Fruit fly (Drosophila melanogaster) whole organism, embryonic: ENCODE results near the gene CG7332.

ENCODE experiments used
- Adf1 ChIP-seq: fragments of 200-800 bp; sonication (Bioruptor generic); IDR thresholded peaks from 2 replicates; pipeline ENCODE4 v1.3.6; 2022; ENCODE audit warnings: missing biosample characterization, missing genetic modification characterization
- Bgb ChIP-seq: fragments of 200-800 bp; sonication (Bioruptor generic); IDR thresholded peaks from 2 replicates; pipeline ENCODE4 v1.3.6; 2022; ENCODE audit warnings: missing biosample characterization, missing genetic modification characterization; ENCODE audit not compliant: partially characterized antibody
- CG10321 ChIP-seq: fragments of 200-800 bp; sonication (Bioruptor generic); IDR thresholded peaks from 2 replicates; pipeline ENCODE4 v1.3.6; 2022; ENCODE audit warnings: missing biosample characterization, missing genetic modification characterization
- CG10979 ChIP-seq: fragments of 200-800 bp; sonication (Bioruptor generic); optimal IDR thresholded peaks from 2 replicates; lab custom pipeline; 2018; ENCODE audit warnings: missing biosample characterization, mild to moderate bottlenecking, missing genetic modification characterization, moderate library complexity
- CG11456 ChIP-seq: fragments of 200-800 bp; sonication (Bioruptor generic); IDR thresholded peaks from 3 replicates; pipeline ENCODE4 v1.3.6; 2022; ENCODE audit warnings: missing biosample characterization, missing genetic modification characterization
- CG13894 ChIP-seq: fragments of 200-800 bp; sonication (Bioruptor generic); optimal IDR thresholded peaks from 3 replicates; lab custom pipeline; 2018; ENCODE audit warnings: missing biosample characterization, mild to moderate bottlenecking, missing genetic modification characterization, moderate library complexity
- CG15479 ChIP-seq: fragments of 200-800 bp; sonication (Bioruptor generic); optimal IDR thresholded peaks from 3 replicates; lab custom pipeline; 2019; ENCODE audit warnings: missing biosample characterization, mild to moderate bottlenecking, missing genetic modification characterization, moderate library complexity
- CG16863 ChIP-seq: fragments of 200-800 bp; sonication (Bioruptor generic); optimal IDR thresholded peaks from 3 replicates; lab custom pipeline; 2016; ENCODE audit warnings: missing biosample characterization, missing genetic modification characterization
- CG18476 ChIP-seq: fragments of 200-800 bp; sonication (Bioruptor generic); optimal IDR thresholded peaks from 2 replicates; lab custom pipeline; 2016; ENCODE audit warnings: missing biosample characterization, mild to moderate bottlenecking, missing genetic modification characterization
- CG2120 ChIP-seq: fragments of 200-800 bp; sonication (Bioruptor generic); optimal IDR thresholded peaks from 3 replicates; lab custom pipeline; 2016; ENCODE audit warnings: missing biosample characterization, missing genetic modification characterization
- CG2875 ChIP-seq: fragments of 200-800 bp; sonication (Bioruptor generic); optimal IDR thresholded peaks from 2 replicates; lab custom pipeline; 2017; ENCODE audit warnings: missing biosample characterization, mild to moderate bottlenecking, missing genetic modification characterization, missing genetic modification reagents
- CG3065 ChIP-seq: fragments of 200-800 bp; sonication (Bioruptor generic); optimal IDR thresholded peaks from 2 replicates; lab custom pipeline; 2016; ENCODE audit warnings: missing biosample characterization, missing genetic modification characterization
- CG3163 ChIP-seq: fragments of 200-800 bp; sonication (Bioruptor generic); optimal IDR thresholded peaks from 3 replicates; lab custom pipeline; 2016; ENCODE audit warnings: missing biosample characterization, missing genetic modification characterization
- CG4360 ChIP-seq: fragments of 200-800 bp; sonication (Bioruptor generic); IDR thresholded peaks from 2 replicates; pipeline ENCODE4 v1.3.6; 2022; ENCODE audit warnings: missing biosample characterization, missing genetic modification characterization
- CG5180 ChIP-seq: fragments of 200-800 bp; sonication (Bioruptor generic); optimal IDR thresholded peaks from 3 replicates; lab custom pipeline; 2017; ENCODE audit warnings: missing biosample characterization, missing genetic modification characterization, mild to moderate bottlenecking, moderate library complexity, missing genetic modification reagents
- CG5245 ChIP-seq: fragments of 200-800 bp; sonication (Bioruptor generic); optimal IDR thresholded peaks from 3 replicates; lab custom pipeline; 2016; ENCODE audit warnings: missing biosample characterization, missing genetic modification characterization
- CG7372 ChIP-seq: fragments of 200-800 bp; sonication (Bioruptor generic); IDR thresholded peaks from 2 replicates; pipeline ENCODE4 v1.3.6; 2022; ENCODE audit warnings: missing biosample characterization, missing genetic modification characterization
- CG8765 ChIP-seq: fragments of 200-800 bp; sonication (Bioruptor generic); IDR thresholded peaks from 2 replicates; pipeline ENCODE4 v1.3.6; 2022; ENCODE audit warnings: missing biosample characterization, missing genetic modification characterization
- CkIIα-i1 ChIP-seq: fragments of 200-800 bp; sonication (Bioruptor generic); IDR thresholded peaks from 2 replicates; pipeline ENCODE4 v1.3.6; 2022; ENCODE audit warnings: missing biosample characterization, missing genetic modification characterization
- D ChIP-seq, 2 experiments: fragments of 200-800 bp in 1 of 2; fragments of >200 bp in 1 of 2; sonication (Bioruptor generic) in 1 of 2; optimal IDR thresholded peaks; 2 replicates in 1 of 2; 3 replicates in 1 of 2; lab custom pipeline; 2017; ENCODE audit warnings: mild to moderate bottlenecking in 1 of 2, missing biosample characterization in 1 of 2, missing genetic modification characterization in 1 of 2, missing genetic modification reagents in 1 of 2
- Dad ChIP-seq: fragments of 200-800 bp; sonication (Bioruptor generic); optimal IDR thresholded peaks from 3 replicates; lab custom pipeline; 2016; ENCODE audit warnings: missing biosample characterization, missing genetic modification characterization
- Ets97D ChIP-seq: fragments of 200-800 bp; sonication (Bioruptor generic); optimal IDR thresholded peaks from 3 replicates; lab custom pipeline; 2016; ENCODE audit warnings: missing biosample characterization, missing genetic modification characterization
- MESR4 ChIP-seq: fragments of 200-800 bp; sonication (Bioruptor generic); optimal IDR thresholded peaks from 2 replicates; lab custom pipeline; 2018; ENCODE audit warnings: missing biosample characterization, mild to moderate bottlenecking, missing genetic modification characterization, moderate library complexity
- Opbp ChIP-seq: fragments of 200-800 bp; sonication (Bioruptor generic); IDR thresholded peaks from 3 replicates; pipeline ENCODE4 v1.3.6; 2022; ENCODE audit warnings: missing biosample characterization, missing genetic modification characterization; ENCODE audit not compliant: partially characterized antibody
- PHDP ChIP-seq: fragments of 200-800 bp; sonication (Bioruptor generic); optimal IDR thresholded peaks from 3 replicates; lab custom pipeline; 2018; ENCODE audit warnings: missing biosample characterization, mild to moderate bottlenecking, missing genetic modification characterization, moderate library complexity
- Trl ChIP-seq, 3 experiments: fragments of >200 bp in 2 of 3; fragments of 200-800 bp in 1 of 3; sonication (Bioruptor generic) in 1 of 3; optimal IDR thresholded peaks; 2 replicates in 1 of 3; 3 replicates in 2 of 3; lab custom pipeline; 2016 to 2017; ENCODE audit warnings: missing biosample characterization in 1 of 3, missing genetic modification characterization in 1 of 3
- az2 ChIP-seq: fragments of 200-800 bp; sonication (Bioruptor generic); optimal IDR thresholded peaks from 3 replicates; lab custom pipeline; 2016; ENCODE audit warnings: missing biosample characterization, missing genetic modification characterization
- danr ChIP-seq: fragments of 200-800 bp; sonication (Bioruptor generic); IDR thresholded peaks from 2 replicates; pipeline ENCODE4 v1.3.6; 2022; ENCODE audit warnings: missing biosample characterization, missing genetic modification characterization
- dpn ChIP-seq, 2 experiments: fragments of 200-800 bp; sonication (Bioruptor generic); optimal IDR thresholded peaks; 3 replicates each; lab custom pipeline; 2016; ENCODE audit warnings: missing biosample characterization in 2 of 2, missing genetic modification characterization in 2 of 2
- ewg ChIP-seq: fragments of 200-800 bp; sonication (Bioruptor generic); optimal IDR thresholded peaks from 3 replicates; lab custom pipeline; 2017; ENCODE audit warnings: mild to moderate bottlenecking, missing biosample characterization, missing genetic modification reagents, missing genetic modification characterization
- gcm2 ChIP-seq: fragments of 200-800 bp; sonication (Bioruptor generic); optimal IDR thresholded peaks from 2 replicates; lab custom pipeline; 2016; ENCODE audit warnings: missing biosample characterization, missing genetic modification characterization
- grn ChIP-seq: fragments of 200-800 bp; sonication (Bioruptor generic); optimal IDR thresholded peaks from 3 replicates; lab custom pipeline; 2017; ENCODE audit warnings: missing biosample characterization, missing genetic modification characterization
- insv ChIP-seq, 2 experiments: fragments of 200-800 bp; sonication (Bioruptor generic); optimal IDR thresholded peaks; 3 replicates each; lab custom pipeline; 2016 to 2018; ENCODE audit warnings: missing biosample characterization in 2 of 2, missing genetic modification characterization in 2 of 2
- jumu ChIP-seq: fragments of 200-800 bp; sonication (Bioruptor generic); optimal IDR thresholded peaks from 3 replicates; lab custom pipeline; 2016; ENCODE audit warnings: missing biosample characterization, missing genetic modification characterization
- lilli ChIP-seq: fragments of 200-800 bp; sonication (Bioruptor generic); optimal IDR thresholded peaks from 3 replicates; lab custom pipeline; 2016; ENCODE audit warnings: missing biosample characterization, missing genetic modification characterization
- nom ChIP-seq: fragments of 200-800 bp; sonication (Bioruptor generic); optimal IDR thresholded peaks from 2 replicates; lab custom pipeline; 2017; ENCODE audit warnings: missing biosample characterization, missing genetic modification characterization, mild to moderate bottlenecking, moderate library complexity, missing genetic modification reagents
- onecut ChIP-seq: fragments of 200-800 bp; sonication (Bioruptor generic); IDR thresholded peaks from 2 replicates; pipeline ENCODE4 v1.3.6; 2022; ENCODE audit warnings: missing biosample characterization, missing genetic modification characterization
- phol ChIP-seq: fragments of 200-800 bp; sonication (Bioruptor generic); optimal IDR thresholded peaks from 3 replicates; lab custom pipeline; 2018; ENCODE audit warnings: missing biosample characterization, mild to moderate bottlenecking, missing genetic modification characterization, moderate library complexity
- pros ChIP-seq: fragments of 200-800 bp; sonication (Bioruptor generic); optimal IDR thresholded peaks from 3 replicates; lab custom pipeline; 2019; ENCODE audit warnings: missing biosample characterization, mild to moderate bottlenecking, missing genetic modification characterization, moderate library complexity
- sens ChIP-seq: fragments of 200-800 bp; sonication (Bioruptor generic); peaks from one replicate; lab custom pipeline; 2016; ENCODE audit warnings: missing biosample characterization, missing genetic modification characterization
- sens-2 ChIP-seq: fragments of 200-800 bp; sonication (Bioruptor generic); IDR thresholded peaks from 2 replicates; pipeline ENCODE4 v1.3.6; 2022; ENCODE audit warnings: missing biosample characterization, missing genetic modification characterization
- slp2 ChIP-seq: fragments of 200-800 bp; sonication (Bioruptor generic); optimal IDR thresholded peaks from 2 replicates; lab custom pipeline; 2016; ENCODE audit warnings: missing biosample characterization, missing genetic modification characterization
- sqz ChIP-seq: fragments of 200-800 bp; sonication (Bioruptor generic); optimal IDR thresholded peaks from 3 replicates; lab custom pipeline; 2018; ENCODE audit warnings: missing biosample characterization, mild to moderate bottlenecking, missing genetic modification characterization
- sug ChIP-seq: fragments of 200-800 bp; optimal IDR thresholded peaks from 2 replicates; lab custom pipeline; 2019; ENCODE audit warnings: missing biosample characterization, mild to moderate bottlenecking, missing genetic modification characterization, moderate library complexity
- tap ChIP-seq: fragments of 200-800 bp; optimal IDR thresholded peaks from 3 replicates; lab custom pipeline; 2019; ENCODE audit warnings: missing biosample characterization, mild to moderate bottlenecking, missing genetic modification characterization, moderate library complexity

CG7332 gene

dm6 chrX:18864483-18865358 lies 19.6 kb upstream of the CG7332 start (continued):
- TF ChIP-seq CG4360 (peak; percentile 97), jumu (no peak), CG7372 (GFP tag; lab: Robert Waterston, UW) (no peak), sug (peak; percentile 32), CkIIα-i1 (GFP tag; lab: Robert Waterston, UW) (no peak), lilli (GFP tag; lab: Kevin White, UChicago) (no peak), Trl (optimal IDR thresholded peaks at IDR 0.05; lab: Kevin White, UChicago) (peak; percentile 79 to 86), Trl (GFP tag; optimal IDR thresholded peaks at IDR 0.05; lab: Kevin White, UChicago) (no peak), Ets97D (GFP tag; lab: Kevin White, UChicago) (no peak), MESR4 (GFP tag; lab: Kevin White, UChicago) (no peak), Adf1 (peak; percentile 89), CG3163 (GFP tag; lab: Kevin White, UChicago) (peak; percentile 44), CG10979 (tag; lab: Kevin White, UChicago) (no peak), CG8765 (no peak), Opbp (GFP tag; lab: Robert Waterston, UW) (no peak), CG10321 (0 out of 2 replicates have a peak, but pooled peaks have one; percentile 15)

- TF ChIP-seq CG15479 (peak; percentile 26), CG11456 (no peak), CG3065 (no peak), CG13894 (tag; lab: Kevin White, UChicago) (no peak), phol (tag; lab: Kevin White, UChicago) (no peak), CG16863 (GFP tag; lab: Kevin White, UChicago) (no peak), CG2120 (GFP tag; lab: Kevin White, UChicago) (no peak), ewg (GFP tag; lab: Kevin White, UChicago) (peak; percentile 6), danr (GFP tag; lab: Robert Waterston, UW) (no peak), sug (no peak), D (optimal IDR thresholded peaks at IDR 0.05; lab: Kevin White, UChicago) (peak; percentile 40), D (GFP tag; optimal IDR thresholded peaks at IDR 0.05; lab: Kevin White, UChicago) (no peak), CG2875 (GFP tag; lab: Kevin White, UChicago) (no peak), tap (tag; lab: Kevin White, UChicago) (no peak), PHDP (tag; lab: Kevin White, UChicago) (no peak), sqz (GFP tag; lab: Kevin White, UChicago) (no peak), dpn (GFP tag; optimal IDR thresholded peaks at IDR 0.05; lab: Kevin White, UChicago) (no peak), Bgb (GFP tag; lab: Robert Waterston, UW) (no peak), sens (GFP tag; lab: Kevin White, UChicago) (peak; percentile 3), Dad (GFP tag; lab: Kevin White, UChicago) (no peak), CG5180 (GFP tag; lab: Kevin White, UChicago) (no peak), pros (GFP tag; lab: Kevin White, UChicago) (peak; percentile 2), nom (GFP tag; lab: Kevin White, UChicago) (peak; percentile 81), slp2 (GFP tag; lab: Kevin White, UChicago) (no peak), sens-2 (GFP tag; lab: Robert Waterston, UW) (no peak), onecut (GFP tag; lab: Robert Waterston, UW) (no peak), grn (GFP tag; lab: Kevin White, UChicago) (peak; percentile 26), CG5245 (GFP tag; lab: Kevin White, UChicago) (no peak), az2 (GFP tag; lab: Kevin White, UChicago) (no peak), CG4360 (peak; percentile 17; the same call in 1 of the 2 replicates), gcm2 (no peak), CG18476 (GFP tag; lab: Kevin White, UChicago) (no peak), insv (GFP tag; optimal IDR thresholded peaks at IDR 0.05; lab: Kevin White, UChicago) (no peak)
Measured at dm6 chrX:18866289-18866832, 18.0 kb upstream of the CG7332 start.
